Worm (Caenorhabditis elegans) whole organism, early embryonic: ENCODE measurements around the gene T07D3.9.

Experiments used
- B0310.2 ChIP-seq: sonication (generic microtip); optimal IDR thresholded peaks from 2 replicates; lab custom pipeline; 2016; ENCODE audit warnings: mild to moderate bottlenecking, missing genetic modification characterization, missing compliant biosample characterization
- F13C5.2 ChIP-seq: sonication (generic microtip); optimal IDR thresholded peaks from 2 replicates; lab custom pipeline; 2017; ENCODE audit warnings: mild to moderate bottlenecking, missing genetic modification characterization, inconsistent platforms, missing compliant biosample characterization
- aly-1 ChIP-seq: sonication (generic microtip); optimal IDR thresholded peaks from 2 replicates; lab custom pipeline; 2016; ENCODE audit warnings: missing genetic modification characterization, missing compliant biosample characterization
- ama-1 ChIP-seq: fragments of 150-350 bp; optimal IDR thresholded peaks from 2 replicates; lab custom pipeline; 2014
- ceh-13 ChIP-seq: fragments of 200-800 bp; sonication (Bioruptor generic); optimal IDR thresholded peaks from 2 replicates; lab custom pipeline; 2018; ENCODE audit warnings: mild to moderate bottlenecking, missing genetic modification characterization, missing compliant biosample characterization
- ceh-36 ChIP-seq: sonication (generic microtip); optimal IDR thresholded peaks from 2 replicates; lab custom pipeline; 2016; ENCODE audit warnings: missing genetic modification characterization, inconsistent platforms, missing compliant biosample characterization
- ets-7 ChIP-seq: sonication (generic microtip); optimal IDR thresholded peaks from 2 replicates; lab custom pipeline; 2016; ENCODE audit warnings: missing genotype, missing genetic modification characterization, missing compliant biosample characterization
- flt-1 ChIP-seq: fragments of 200-800 bp; sonication (Bioruptor generic); IDR thresholded peaks from 2 replicates; pipeline ENCODE4 v1.3.6; 2022; ENCODE audit warnings: missing genetic modification characterization, missing compliant biosample characterization
- hmbx-1 ChIP-seq: sonication (generic microtip); optimal IDR thresholded peaks from 2 replicates; lab custom pipeline; 2016; ENCODE audit warnings: mild to moderate bottlenecking, missing genetic modification characterization, missing compliant biosample characterization
- hmg-4 ChIP-seq: fragments of 200-800 bp; sonication (Bioruptor generic); optimal IDR thresholded peaks from 2 replicates; lab custom pipeline; 2018; ENCODE audit warnings: mild to moderate bottlenecking, missing genetic modification characterization, missing compliant biosample characterization
- hnd-1 ChIP-seq: sonication (generic microtip); optimal IDR thresholded peaks from 2 replicates; lab custom pipeline; 2016; ENCODE audit warnings: missing genetic modification characterization, missing compliant biosample characterization
- pes-1 ChIP-seq: fragments of 200-800 bp; sonication (Bioruptor generic); IDR thresholded peaks from 2 replicates; pipeline ENCODE4 v1.3.6; 2022; ENCODE audit warnings: missing genetic modification reagents, missing genetic modification characterization, missing compliant biosample characterization
- scrt-1 ChIP-seq: fragments of 200-800 bp; sonication (Bioruptor generic); IDR thresholded peaks from 2 replicates; pipeline ENCODE4 v1.3.6; 2022; ENCODE audit warnings: missing genetic modification characterization, missing compliant biosample characterization
- sea-1 ChIP-seq: fragments of 200-800 bp; sonication (Bioruptor generic); conservative IDR thresholded peaks from 2 replicates; pipeline ENCODE4 v1.3.6; 2022; ENCODE audit warnings: missing genetic modification characterization, missing compliant biosample characterization
- tbx-11 ChIP-seq: fragments of 200-800 bp; sonication (Bioruptor generic); IDR thresholded peaks from 2 replicates; pipeline ENCODE4 v1.3.6; 2022; ENCODE audit warnings: missing genetic modification characterization, missing compliant biosample characterization
- tbx-37 ChIP-seq: fragments of 200-800 bp; sonication (Bioruptor generic); conservative IDR thresholded peaks from 2 replicates; pipeline ENCODE4 v1.3.6; 2022; ENCODE audit warnings: missing genetic modification reagents, missing genetic modification characterization, missing compliant biosample characterization
- tra-4 ChIP-seq: sonication (generic microtip); optimal IDR thresholded peaks from 2 replicates; lab custom pipeline; 2017; ENCODE audit warnings: missing genetic modification characterization, missing compliant biosample characterization

T07D3.9 gene

ce11 chrII:888024-888423 lies 12.7 kb downstream of the T07D3.9 start, which contains the start of gene T07D3.4:
T07D3.4 (plus strand) TSS chrII:888309.
- TF ChIP-seq flt-1 (GFP tag; lab: Robert Waterston, UW): no peak
- TF ChIP-seq ceh-13 (GFP tag; lab: Kevin White, UChicago): no peak
- TF ChIP-seq tbx-11 (GFP tag; lab: Robert Waterston, UW): no peak
- TF ChIP-seq hmbx-1 (tag; lab: Kevin White, UChicago): no peak
- no peak for TF ChIP-seq hmg-4 (GFP tag; lab: Kevin White, UChicago)
- no peak for TF ChIP-seq tra-4 (tag; lab: Kevin White, UChicago)
- TF ChIP-seq F13C5.2 (tag; lab: Kevin White, UChicago): no peak
- no peak for TF ChIP-seq scrt-1
- no peak for TF ChIP-seq ceh-36 (tag; lab: Kevin White, UChicago)
- no peak for TF ChIP-seq tbx-37 (GFP tag; lab: Robert Waterston, UW)
- no peak for TF ChIP-seq ama-1 (lab: Kevin White, UChicago)
- TF ChIP-seq ets-7 (tag; lab: Kevin White, UChicago): no peak
- no peak for TF ChIP-seq hnd-1 (tag; lab: Kevin White, UChicago)
- TF ChIP-seq B0310.2 (tag; lab: Kevin White, UChicago): no peak

DNA sequence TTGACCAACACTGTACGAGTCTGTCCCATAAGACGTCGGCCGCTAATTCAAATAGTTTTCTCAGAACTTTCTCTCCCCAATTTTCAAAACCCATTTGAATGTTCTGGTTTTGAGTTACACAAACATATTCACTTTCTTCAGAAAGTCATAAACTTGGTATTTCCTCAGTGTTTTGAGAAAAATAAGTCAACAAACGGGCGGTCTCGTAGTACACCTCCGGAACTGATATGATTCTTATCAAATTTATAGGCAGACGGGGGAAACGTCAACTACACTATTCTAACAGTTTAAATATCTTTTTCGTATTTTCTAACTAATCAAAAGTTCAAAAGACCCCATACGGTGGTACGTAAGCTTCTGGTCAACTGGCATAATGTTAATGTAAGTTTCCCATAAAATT lies 16.5 kb downstream of the T07D3.9 start:
- TF ChIP-seq F13C5.2 (tag; lab: Kevin White, UChicago): no peak
- no peak for TF ChIP-seq pes-1 (GFP tag; lab: Robert Waterston, UW)
- no peak for TF ChIP-seq scrt-1
- no peak for TF ChIP-seq aly-1 (tag; lab: Kevin White, UChicago)
- TF ChIP-seq flt-1 (GFP tag; lab: Robert Waterston, UW): no peak
- TF ChIP-seq hnd-1 (tag; lab: Kevin White, UChicago): no peak
- no peak for TF ChIP-seq hmbx-1 (tag; lab: Kevin White, UChicago)
- no peak for TF ChIP-seq ama-1 (lab: Kevin White, UChicago)
- TF ChIP-seq sea-1 (GFP tag; lab: Robert Waterston, UW): no peak

ce11 chrII:880666-881226 lies 20.0 kb downstream of the T07D3.9 start:
- TF ChIP-seq aly-1 (tag; lab: Kevin White, UChicago): no peak
- no peak for TF ChIP-seq hnd-1 (tag; lab: Kevin White, UChicago)
- no peak for TF ChIP-seq flt-1 (GFP tag; lab: Robert Waterston, UW)
- TF ChIP-seq sea-1 (GFP tag; lab: Robert Waterston, UW): no peak
- no peak for TF ChIP-seq pes-1 (GFP tag; lab: Robert Waterston, UW)
- TF ChIP-seq tbx-37 (GFP tag; lab: Robert Waterston, UW): no peak
- no peak for TF ChIP-seq B0310.2 (tag; lab: Kevin White, UChicago)
- no peak for TF ChIP-seq tbx-11 (GFP tag; lab: Robert Waterston, UW)
- TF ChIP-seq ets-7 (tag; lab: Kevin White, UChicago): no peak
- TF ChIP-seq hmbx-1 (tag; lab: Kevin White, UChicago): no peak
- TF ChIP-seq F13C5.2 (tag; lab: Kevin White, UChicago): no peak
- TF ChIP-seq scrt-1: no peak
- TF ChIP-seq ceh-36 (tag; lab: Kevin White, UChicago): no peak
- no peak for TF ChIP-seq ceh-13 (GFP tag; lab: Kevin White, UChicago)
- no peak for TF ChIP-seq tra-4 (tag; lab: Kevin White, UChicago)
- TF ChIP-seq ama-1 (lab: Kevin White, UChicago): no peak
- no peak for TF ChIP-seq hmg-4 (GFP tag; lab: Kevin White, UChicago)

DNA sequence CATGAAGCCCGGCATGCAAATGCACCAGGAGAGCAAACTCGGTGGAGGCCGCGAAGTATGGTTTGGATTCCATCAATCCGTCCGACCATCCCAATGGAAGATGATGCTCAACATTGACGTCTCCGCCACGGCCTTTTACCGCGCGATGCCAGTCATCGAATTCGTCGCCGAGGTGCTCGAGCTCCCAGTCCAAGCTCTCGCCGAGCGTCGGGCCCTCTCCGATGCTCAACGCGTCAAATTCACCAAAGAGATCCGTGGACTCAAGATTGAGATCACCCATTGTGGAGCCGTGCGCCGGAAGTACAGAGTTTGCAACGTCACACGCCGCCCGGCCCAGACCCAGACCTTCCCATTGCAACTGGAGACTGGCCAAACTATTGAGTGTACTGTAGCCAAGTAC lies 25.0 kb downstream of the T07D3.9 start:
- TF ChIP-seq scrt-1 (no peak), ama-1 (lab: Kevin White, UChicago) (no peak), tbx-37 (GFP tag; lab: Robert Waterston, UW) (no peak), ceh-13 (GFP tag; lab: Kevin White, UChicago) (no peak), flt-1 (GFP tag; lab: Robert Waterston, UW) (no peak), pes-1 (GFP tag; lab: Robert Waterston, UW) (no peak), tbx-11 (GFP tag; lab: Robert Waterston, UW) (no peak), ceh-36 (tag; lab: Kevin White, UChicago) (no peak), ets-7 (tag; lab: Kevin White, UChicago) (no peak), B0310.2 (tag; lab: Kevin White, UChicago) (no peak), F13C5.2 (tag; lab: Kevin White, UChicago) (no peak), tra-4 (tag; lab: Kevin White, UChicago) (no peak), hnd-1 (tag; lab: Kevin White, UChicago) (no peak), sea-1 (GFP tag; lab: Robert Waterston, UW) (no peak), hmbx-1 (tag; lab: Kevin White, UChicago) (no peak), hmg-4 (GFP tag; lab: Kevin White, UChicago) (no peak), aly-1 (tag; lab: Kevin White, UChicago) (no peak)

ce11 chrII:872993-873787 lies 27.5 kb downstream of the T07D3.9 start, which contains the start of gene alg-2:
alg-2 (plus strand) TSS chrII:873212.
- TF ChIP-seq pes-1 (GFP tag; lab: Robert Waterston, UW): peak; percentile 61
- no peak for TF ChIP-seq F13C5.2 (tag; lab: Kevin White, UChicago)
- no peak for TF ChIP-seq tbx-37 (GFP tag; lab: Robert Waterston, UW)

ce11 chrII:869316-869715 lies 31.4 kb downstream of the T07D3.9 start:
- no peak for TF ChIP-seq ceh-36 (tag; lab: Kevin White, UChicago)
- no peak for TF ChIP-seq aly-1 (tag; lab: Kevin White, UChicago)
- no peak for TF ChIP-seq hmg-4 (GFP tag; lab: Kevin White, UChicago)
- TF ChIP-seq flt-1 (GFP tag; lab: Robert Waterston, UW): no peak
- TF ChIP-seq B0310.2 (tag; lab: Kevin White, UChicago): no peak
- TF ChIP-seq ama-1 (lab: Kevin White, UChicago): no peak
- no peak for TF ChIP-seq tra-4 (tag; lab: Kevin White, UChicago)
- TF ChIP-seq ets-7 (tag; lab: Kevin White, UChicago): no peak
- TF ChIP-seq hmbx-1 (tag; lab: Kevin White, UChicago): no peak
- no peak for TF ChIP-seq tbx-37 (GFP tag; lab: Robert Waterston, UW)
- no peak for TF ChIP-seq ceh-13 (GFP tag; lab: Kevin White, UChicago)
- TF ChIP-seq sea-1 (GFP tag; lab: Robert Waterston, UW): no peak
- TF ChIP-seq pes-1 (GFP tag; lab: Robert Waterston, UW): no peak
- no peak for TF ChIP-seq scrt-1
- no peak for TF ChIP-seq hnd-1 (tag; lab: Kevin White, UChicago)
